Fruit fly (Drosophila melanogaster) whole organism, embryonic: ENCODE data around the gene Polr2M.

ENCODE experiments used
- ATbp ChIP-seq: fragments of 200-800 bp; sonication (Bioruptor generic); optimal IDR thresholded peaks from 2 replicates; lab custom pipeline; 2017; ENCODE audit warnings: missing biosample characterization, mild to moderate bottlenecking, missing genetic modification characterization, missing genetic modification reagents
- Asciz ChIP-seq: fragments of 200-800 bp; sonication (Bioruptor generic); optimal IDR thresholded peaks from 2 replicates; lab custom pipeline; 2017; ENCODE audit warnings: missing biosample characterization, mild to moderate bottlenecking, missing genetic modification characterization, missing genetic modification reagents
- Atf-2 ChIP-seq: fragments of 200-800 bp; sonication (Bioruptor generic); optimal IDR thresholded peaks from 2 replicates; lab custom pipeline; 2016; ENCODE audit warnings: missing biosample characterization, missing genetic modification characterization
- CG10267 ChIP-seq: fragments of 200-800 bp; sonication (Bioruptor generic); optimal IDR thresholded peaks from 2 replicates; lab custom pipeline; 2018; ENCODE audit warnings: missing biosample characterization, mild to moderate bottlenecking, missing genetic modification characterization, moderate library complexity
- CG10274 ChIP-seq: fragments of 200-800 bp; sonication (Bioruptor generic); optimal IDR thresholded peaks from 3 replicates; lab custom pipeline; 2017; ENCODE audit warnings: missing biosample characterization, mild to moderate bottlenecking, missing genetic modification characterization
- CG11695 ChIP-seq: fragments of 200-800 bp; sonication (Bioruptor generic); IDR thresholded peaks from 3 replicates; pipeline ENCODE4 v1.3.6; 2022; ENCODE audit warnings: missing biosample characterization, missing genetic modification characterization
- CG12155 ChIP-seq: fragments of 200-800 bp; sonication (Bioruptor generic); optimal IDR thresholded peaks from 3 replicates; lab custom pipeline; 2016; ENCODE audit warnings: missing biosample characterization, missing genetic modification characterization
- CG12659 ChIP-seq: fragments of 200-800 bp; sonication (Bioruptor generic); optimal IDR thresholded peaks from 3 replicates; lab custom pipeline; 2017; ENCODE audit warnings: mild to moderate bottlenecking, missing biosample characterization, missing genetic modification reagents, missing genetic modification characterization
- CG13287 ChIP-seq: fragments of 200-800 bp; sonication (Bioruptor generic); IDR thresholded peaks from 2 replicates; pipeline ENCODE4 v1.3.6; 2022; ENCODE audit warnings: missing biosample characterization, missing genetic modification characterization; ENCODE audit not compliant: partially characterized antibody
- CG13424 ChIP-seq: fragments of 200-800 bp; sonication (Bioruptor generic); optimal IDR thresholded peaks from 2 replicates; lab custom pipeline; 2019; ENCODE audit warnings: missing biosample characterization, mild to moderate bottlenecking, missing genetic modification characterization, moderate library complexity
- CG17361 ChIP-seq: fragments of 200-800 bp; sonication (Bioruptor generic); IDR thresholded peaks from 3 replicates; pipeline ENCODE4 v1.3.6; 2022; ENCODE audit warnings: missing biosample characterization, missing genetic modification characterization
- CG17568 ChIP-seq: fragments of 200-800 bp; sonication (Bioruptor generic); optimal IDR thresholded peaks from 2 replicates; lab custom pipeline; 2018; ENCODE audit warnings: missing biosample characterization, mild to moderate bottlenecking, missing genetic modification characterization, moderate library complexity
- CG2678 ChIP-seq: fragments of 200-800 bp; sonication (Bioruptor generic); optimal IDR thresholded peaks from 3 replicates; lab custom pipeline; 2019; ENCODE audit warnings: missing biosample characterization, mild to moderate bottlenecking, missing genetic modification characterization, moderate library complexity
- CG30020 ChIP-seq: fragments of 200-800 bp; optimal IDR thresholded peaks from 2 replicates; lab custom pipeline; 2019; ENCODE audit warnings: missing biosample characterization, mild to moderate bottlenecking, missing genetic modification characterization, moderate library complexity
- CG31441 ChIP-seq: fragments of 200-800 bp; sonication (Bioruptor generic); IDR thresholded peaks from 2 replicates; pipeline ENCODE4 v1.3.6; 2022; ENCODE audit warnings: missing biosample characterization, missing genetic modification characterization
- CG32767 ChIP-seq: fragments of 200-800 bp; sonication (Bioruptor generic); IDR thresholded peaks from 2 replicates; pipeline ENCODE4 v1.3.6; 2022; ENCODE audit warnings: missing biosample characterization, missing genetic modification characterization
- CG34422 ChIP-seq: fragments of 200-800 bp; sonication (Bioruptor generic); IDR thresholded peaks from 3 replicates; pipeline ENCODE4 v1.3.6; 2022; ENCODE audit warnings: missing biosample characterization, missing genetic modification characterization
- CG7372 ChIP-seq: fragments of 200-800 bp; sonication (Bioruptor generic); IDR thresholded peaks from 2 replicates; pipeline ENCODE4 v1.3.6; 2022; ENCODE audit warnings: missing biosample characterization, missing genetic modification characterization
- CG7745 ChIP-seq: fragments of 200-800 bp; sonication (Bioruptor generic); optimal IDR thresholded peaks from 2 replicates; lab custom pipeline; 2018; ENCODE audit warnings: missing biosample characterization, mild to moderate bottlenecking, missing genetic modification characterization, moderate library complexity
- CG7839 ChIP-seq: fragments of 200-800 bp; sonication (Bioruptor generic); optimal IDR thresholded peaks from 3 replicates; lab custom pipeline; 2018; ENCODE audit warnings: missing biosample characterization, mild to moderate bottlenecking, missing genetic modification characterization, moderate library complexity
- CG8388 ChIP-seq: fragments of 200-800 bp; sonication (Bioruptor generic); optimal IDR thresholded peaks from 2 replicates; lab custom pipeline; 2019; ENCODE audit warnings: missing biosample characterization, mild to moderate bottlenecking, missing genetic modification characterization, moderate library complexity
- CG9215 ChIP-seq: fragments of 200-800 bp; sonication (Bioruptor generic); IDR thresholded peaks from 2 replicates; pipeline ENCODE4 v1.3.6; 2022; ENCODE audit warnings: missing biosample characterization, missing genetic modification characterization
- Chrac-16 ChIP-seq: fragments of 200-800 bp; sonication (Bioruptor generic); optimal IDR thresholded peaks from 3 replicates; lab custom pipeline; 2016; ENCODE audit warnings: missing biosample characterization, missing genetic modification characterization
- D19A ChIP-seq: fragments of 200-800 bp; optimal IDR thresholded peaks from 3 replicates; lab custom pipeline; 2019; ENCODE audit warnings: missing biosample characterization, mild to moderate bottlenecking, missing genetic modification characterization, moderate library complexity
- Drgx ChIP-seq: fragments of 200-800 bp; sonication (Bioruptor generic); IDR thresholded peaks from 2 replicates; pipeline ENCODE4 v1.3.6; 2022; ENCODE audit warnings: missing biosample characterization, missing genetic modification characterization
- Ets65A ChIP-seq: fragments of 200-800 bp; sonication (Bioruptor generic); peaks from one replicate; lab custom pipeline; 2016; ENCODE audit warnings: missing biosample characterization, missing genetic modification characterization
- HmgZ ChIP-seq: fragments of 200-800 bp; sonication (Bioruptor generic); optimal IDR thresholded peaks from 2 replicates; lab custom pipeline; 2018; ENCODE audit warnings: missing biosample characterization, mild to moderate bottlenecking, missing genetic modification characterization
- Hr3 ChIP-seq: fragments of 200-800 bp; sonication (Bioruptor generic); optimal IDR thresholded peaks from 3 replicates; lab custom pipeline; 2016; ENCODE audit warnings: missing biosample characterization, missing genetic modification characterization
- Hsf ChIP-seq: fragments of 200-800 bp; sonication (Bioruptor generic); optimal IDR thresholded peaks from 3 replicates; lab custom pipeline; 2016; ENCODE audit warnings: missing biosample characterization, missing genetic modification characterization
- Max ChIP-seq: fragments of 200-800 bp; sonication (Bioruptor generic); optimal IDR thresholded peaks from 2 replicates; lab custom pipeline; 2016; ENCODE audit warnings: missing biosample characterization, mild to moderate bottlenecking, missing genetic modification characterization
- NfI ChIP-seq: fragments of 200-800 bp; sonication (Bioruptor generic); optimal IDR thresholded peaks from 3 replicates; lab custom pipeline; 2018; ENCODE audit warnings: missing biosample characterization, mild to moderate bottlenecking, missing genetic modification characterization, moderate library complexity
- PHDP ChIP-seq: fragments of 200-800 bp; sonication (Bioruptor generic); optimal IDR thresholded peaks from 3 replicates; lab custom pipeline; 2018; ENCODE audit warnings: missing biosample characterization, mild to moderate bottlenecking, missing genetic modification characterization, moderate library complexity
- Side ChIP-seq: fragments of 200-800 bp; sonication (Bioruptor generic); optimal IDR thresholded peaks from 2 replicates; lab custom pipeline; 2016; ENCODE audit warnings: missing biosample characterization, missing genetic modification characterization
- Sry-δ ChIP-seq: fragments of 200-800 bp; sonication (Bioruptor generic); optimal IDR thresholded peaks from 2 replicates; lab custom pipeline; 2016; ENCODE audit warnings: missing biosample characterization, missing genetic modification characterization
- ara ChIP-seq: fragments of 200-800 bp; sonication (Bioruptor generic); IDR thresholded peaks from 2 replicates; pipeline ENCODE4 v1.3.6; 2022; ENCODE audit warnings: missing biosample characterization, missing genetic modification characterization
- bsh ChIP-seq, 2 experiments: fragments of 200-800 bp; sonication (Bioruptor generic); optimal IDR thresholded peaks; 2 replicates each; lab custom pipeline; 2017 to 2018; ENCODE audit warnings: mild to moderate bottlenecking in 2 of 2, missing biosample characterization in 2 of 2, missing genetic modification characterization in 2 of 2, moderate library complexity in 1 of 2
- btn ChIP-seq: fragments of 200-800 bp; sonication (Bioruptor generic); optimal IDR thresholded peaks from 2 replicates; lab custom pipeline; 2016; ENCODE audit warnings: missing biosample characterization, missing genetic modification characterization
- croc ChIP-seq: fragments of 200-800 bp; sonication (Bioruptor generic); conservative IDR thresholded peaks from 3 replicates; pipeline ENCODE4 v1.3.6; 2022; ENCODE audit warnings: missing biosample characterization, missing genetic modification characterization
- disco-r ChIP-seq: fragments of 200-800 bp; sonication (Bioruptor generic); optimal IDR thresholded peaks from 2 replicates; lab custom pipeline; 2016; ENCODE audit warnings: missing biosample characterization, missing genetic modification characterization
- ind ChIP-seq: fragments of 200-800 bp; sonication (Bioruptor generic); optimal IDR thresholded peaks from 3 replicates; lab custom pipeline; 2016; ENCODE audit warnings: missing biosample characterization, missing genetic modification characterization
- lab ChIP-seq: fragments of 200-800 bp; sonication (Bioruptor generic); optimal IDR thresholded peaks from 3 replicates; lab custom pipeline; 2017; ENCODE audit warnings: missing biosample characterization, missing genetic modification characterization, mild to moderate bottlenecking, moderate library complexity, missing genetic modification reagents
- lmd ChIP-seq: fragments of 200-800 bp; sonication (Bioruptor generic); IDR thresholded peaks from 2 replicates; pipeline ENCODE4 v1.3.6; 2022; ENCODE audit warnings: missing biosample characterization, missing genetic modification characterization
- odd ChIP-seq: fragments of 200-800 bp; sonication (Bioruptor generic); optimal IDR thresholded peaks from 2 replicates; lab custom pipeline; 2017; ENCODE audit warnings: missing biosample characterization, mild to moderate bottlenecking, missing genetic modification characterization
- ro ChIP-seq: fragments of 200-800 bp; sonication (Bioruptor generic); IDR thresholded peaks from 2 replicates; pipeline ENCODE4 v1.3.6; 2022; ENCODE audit warnings: missing biosample characterization, missing genetic modification characterization
- sisA ChIP-seq: fragments of 200-800 bp; sonication (Bioruptor generic); IDR thresholded peaks from 2 replicates; pipeline ENCODE4 v1.3.6; 2022; ENCODE audit warnings: missing biosample characterization, missing genetic modification characterization
- ssp ChIP-seq: fragments of 200-800 bp; sonication (Bioruptor generic); IDR thresholded peaks from 2 replicates; pipeline ENCODE4 v1.3.6; 2022; ENCODE audit warnings: missing biosample characterization, missing genetic modification characterization
- tgo ChIP-seq: fragments of 200-800 bp; sonication (Bioruptor generic); IDR thresholded peaks from 3 replicates; pipeline ENCODE4 v1.3.6; 2022; ENCODE audit warnings: missing biosample characterization, missing genetic modification characterization
- trh ChIP-seq: fragments of 200-800 bp; sonication (Bioruptor generic); optimal IDR thresholded peaks from 2 replicates; lab custom pipeline; 2016; ENCODE audit warnings: missing biosample characterization, missing genetic modification characterization
- wek ChIP-seq: fragments of 200-800 bp; sonication (Bioruptor generic); optimal IDR thresholded peaks from 3 replicates; lab custom pipeline; 2018; ENCODE audit warnings: missing biosample characterization, mild to moderate bottlenecking, missing genetic modification characterization, moderate library complexity

Gene Polr2M

DNA sequence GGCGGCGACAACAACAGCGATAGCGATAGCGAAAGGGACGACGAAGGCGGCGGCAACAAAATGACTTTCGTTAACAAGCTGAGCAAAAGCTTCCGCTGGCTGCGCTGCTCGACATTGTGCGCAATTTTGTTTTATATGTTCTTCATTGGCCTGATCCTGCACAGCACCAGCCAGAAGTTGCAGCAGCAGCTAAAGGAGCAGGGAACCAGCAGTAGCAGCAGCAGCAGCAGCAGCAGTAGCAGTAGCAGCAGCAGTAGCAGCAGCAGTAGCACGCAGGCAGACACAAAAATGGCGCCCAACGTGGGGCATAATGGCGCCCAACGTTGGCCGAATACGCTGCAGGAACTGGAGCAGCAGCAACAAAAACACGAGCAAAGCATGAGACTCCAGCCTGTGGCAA lies 39.2 kb upstream of the Polr2M start:
- no peak for TF ChIP-seq trh
- TF ChIP-seq CG7372 = no peak
- TF ChIP-seq wek (GFP tag; lab: Kevin White, UChicago) = no peak
- TF ChIP-seq Ets65A (GFP tag; lab: Kevin White, UChicago) = peak; percentile 79
- no peak for TF ChIP-seq Drgx
- no peak for TF ChIP-seq ro (GFP tag; lab: Robert Waterston, UW)
- TF ChIP-seq CG7745 (tag; lab: Kevin White, UChicago) = no peak
- TF ChIP-seq CG17361 (GFP tag; lab: Robert Waterston, UW) = 0 out of 3 replicates have a peak, but pooled peaks have one; percentile 26

dm6 chr3R:19211778-19212177 lies 17.5 kb upstream of the Polr2M start, which contains the start of gene cry:
cry (plus strand) TSS chr3R:19212154.
- 0 out of 2 replicates have a peak, but pooled peaks have one; percentile 5 for TF ChIP-seq ara (GFP tag; lab: Robert Waterston, UW)
- TF ChIP-seq sisA (GFP tag; lab: Robert Waterston, UW) = peak; percentile 41; the same call in 1 of the 2 replicates
- peak; percentile 8 for TF ChIP-seq Atf-2
- peak; percentile 37; the same call in 1 of the 3 replicates for TF ChIP-seq tgo (GFP tag; lab: Robert Waterston, UW)
- TF ChIP-seq bsh (GFP tag; optimal IDR thresholded peaks at IDR 0.05; lab: Kevin White, UChicago) = peak; percentile 81 to 87
- TF ChIP-seq CG13424 (tag; lab: Kevin White, UChicago) = peak; percentile 68
- TF ChIP-seq CG9215 (GFP tag; lab: Robert Waterston, UW) = 0 out of 2 replicates have a peak, but pooled peaks have one; percentile 14
- peak; percentile 77; the same call in 1 of the 2 replicates for TF ChIP-seq CG31441
- no peak for TF ChIP-seq CG13287 (GFP tag; lab: Robert Waterston, UW)
- peak; percentile 62 for TF ChIP-seq Hr3 (GFP tag; lab: Kevin White, UChicago)
- TF ChIP-seq HmgZ = no peak
- TF ChIP-seq croc (GFP tag; lab: Robert Waterston, UW) = peak; percentile 49; the same call in 1 of the 3 replicates
- TF ChIP-seq Max (GFP tag; lab: Kevin White, UChicago) = peak; percentile 39
- TF ChIP-seq CG10267 (tag; lab: Kevin White, UChicago) = peak; percentile 53
- no peak for TF ChIP-seq odd (GFP tag; lab: Kevin White, UChicago)
- TF ChIP-seq btn = no peak
- TF ChIP-seq D19A (tag; lab: Kevin White, UChicago) = peak; percentile 62
- peak; percentile 24 for TF ChIP-seq CG12659 (GFP tag; lab: Kevin White, UChicago)
- TF ChIP-seq ind (GFP tag; lab: Kevin White, UChicago) = peak; percentile 34
- peak; percentile 73 for TF ChIP-seq CG2678 (tag; lab: Kevin White, UChicago)
- TF ChIP-seq CG17568 (GFP tag; lab: Kevin White, UChicago) = no peak
- TF ChIP-seq disco-r (GFP tag; lab: Kevin White, UChicago) = no peak
- TF ChIP-seq Asciz (GFP tag; lab: Kevin White, UChicago) = peak; percentile 26
- TF ChIP-seq lmd (GFP tag; lab: Robert Waterston, UW) = peak; percentile 65
- TF ChIP-seq Chrac-16 (GFP tag; lab: Kevin White, UChicago) = peak; percentile 42
- TF ChIP-seq CG12155 = peak; percentile 5
- no peak for TF ChIP-seq Side (GFP tag; lab: Kevin White, UChicago)
- peak; percentile 80 for TF ChIP-seq CG7839 (tag; lab: Kevin White, UChicago)
- 0 out of 3 replicates have a peak, but pooled peaks have one; percentile 35 for TF ChIP-seq CG34422 (GFP tag; lab: Robert Waterston, UW)
- TF ChIP-seq ATbp (GFP tag; lab: Kevin White, UChicago) = peak; percentile 52
- TF ChIP-seq PHDP = peak; percentile 59
- no peak for TF ChIP-seq CG30020 (tag; lab: Kevin White, UChicago)
- no peak for TF ChIP-seq CG10274 (GFP tag; lab: Kevin White, UChicago)
- peak; percentile 54 for TF ChIP-seq CG8388 (GFP tag; lab: Kevin White, UChicago)
- peak; percentile 26; the same call in 1 of the 2 replicates for TF ChIP-seq CG32767
- peak; percentile 56 for TF ChIP-seq lab (GFP tag; lab: Kevin White, UChicago)
- 0 out of 3 replicates have a peak, but pooled peaks have one; percentile 47 for TF ChIP-seq CG11695
- TF ChIP-seq Hsf (GFP tag; lab: Kevin White, UChicago) = peak; percentile 43
- TF ChIP-seq NfI (GFP tag; lab: Kevin White, UChicago) = peak; percentile 36
- TF ChIP-seq ssp (GFP tag; lab: Robert Waterston, UW) = peak; percentile 10; the same call in 1 of the 2 replicates
- TF ChIP-seq Sry-δ = no peak
